Worm (Caenorhabditis elegans) whole organism, L1 larva: ENCODE results near the gene Y38F1A.8.

ENCODE experiments used
- C16A3.4 ChIP-seq: fragments of 150-350 bp; optimal IDR thresholded peaks from 2 replicates; lab custom pipeline; 2014; ENCODE audit warnings: missing biosample characterization, missing genetic modification characterization
- C34B4.2 ChIP-seq: sonication (generic microtip); optimal IDR thresholded peaks from 2 replicates; lab custom pipeline; 2017; ENCODE audit warnings: mild to moderate bottlenecking, missing genetic modification characterization, missing compliant biosample characterization
- alr-1 ChIP-seq: fragments of 200-800 bp; sonication (Bioruptor generic); optimal IDR thresholded peaks from 2 replicates; lab custom pipeline; 2018; ENCODE audit warnings: borderline replicate concordance, mild to moderate bottlenecking, missing genetic modification characterization, missing compliant biosample characterization
- ama-1 ChIP-seq: fragments of 150-350 bp; optimal IDR thresholded peaks from 2 replicates; lab custom pipeline; 2014
- blmp-1 ChIP-seq: fragments of 150-350 bp; optimal IDR thresholded peaks from 2 replicates; lab custom pipeline; 2014; ENCODE audit warnings: missing biosample characterization, missing genetic modification characterization
- ceh-8 ChIP-seq: fragments of 200-800 bp; sonication (Bioruptor generic); optimal IDR thresholded peaks from 2 replicates; lab custom pipeline; 2018; ENCODE audit warnings: mild to moderate bottlenecking, missing genetic modification characterization, moderate library complexity, missing compliant biosample characterization
- ceh-90 ChIP-seq: sonication (generic microtip); optimal IDR thresholded peaks from 2 replicates; lab custom pipeline; 2016; ENCODE audit warnings: missing genetic modification characterization, missing compliant biosample characterization
- dsc-1 ChIP-seq: sonication (generic microtip); optimal IDR thresholded peaks from 2 replicates; lab custom pipeline; 2016; ENCODE audit warnings: mild to moderate bottlenecking, missing genetic modification characterization, missing compliant biosample characterization
- efl-1 ChIP-seq, 4 experiments: fragments of 150-350 bp; optimal IDR thresholded peaks in 3 of 4; peaks in 1 of 4; 1 replicate in 1 of 4; 2 replicates in 3 of 4; lab custom pipeline; 2014; ENCODE audit warnings: missing biosample characterization in 2 of 4, missing genetic modification characterization in 2 of 4, missing genetic modification reagents in 2 of 4
- elt-2 ChIP-seq: sonication (generic microtip); optimal IDR thresholded peaks from 2 replicates; lab custom pipeline; 2016; ENCODE audit warnings: missing genetic modification characterization, mild to moderate bottlenecking, inconsistent platforms, missing compliant biosample characterization, missing genetic modification reagents
- elt-3 ChIP-seq, 6 experiments: fragments of 150-350 bp in 1 of 6; sonication (generic microtip); optimal IDR thresholded peaks; 2 replicates each; lab custom pipeline; 2017 to 2018; ENCODE audit warnings: missing biosample characterization in 6 of 6, missing genetic modification characterization in 6 of 6, inconsistent platforms in 1 of 6
- ets-5 ChIP-seq: fragments of 200-800 bp; sonication (Bioruptor generic); IDR thresholded peaks from 2 replicates; pipeline ENCODE4 v1.3.6; 2022; ENCODE audit warnings: missing genetic modification characterization, missing compliant biosample characterization
- fkh-4 ChIP-seq: sonication (generic microtip); optimal IDR thresholded peaks from 2 replicates; lab custom pipeline; 2016; ENCODE audit warnings: missing compliant biosample characterization, missing genetic modification characterization, borderline replicate concordance
- grh-1 ChIP-seq: fragments of 200-800 bp; sonication (Bioruptor generic); IDR thresholded peaks from 2 replicates; pipeline ENCODE4 v1.3.6; 2022; ENCODE audit warnings: missing genetic modification reagents, missing genetic modification characterization, missing compliant biosample characterization
- hlh-4 ChIP-seq: sonication (generic microtip); optimal IDR thresholded peaks from 2 replicates; lab custom pipeline; 2016; ENCODE audit warnings: mild to moderate bottlenecking, missing genetic modification characterization, missing compliant biosample characterization
- irx-1 ChIP-seq: sonication (generic microtip); optimal IDR thresholded peaks from 2 replicates; lab custom pipeline; 2016; ENCODE audit warnings: missing genetic modification characterization, missing compliant biosample characterization
- lin-14 ChIP-seq: fragments of 200-800 bp; sonication (Bioruptor generic); optimal IDR thresholded peaks from 2 replicates; lab custom pipeline; 2018; ENCODE audit warnings: mild to moderate bottlenecking, missing genetic modification characterization, moderate library complexity, missing compliant biosample characterization
- mdl-1 ChIP-seq, 2 experiments: fragments of 150-350 bp; optimal IDR thresholded peaks; 2 replicates each; lab custom pipeline; 2014 to 2017; ENCODE audit warnings: missing biosample characterization in 2 of 2, missing genetic modification characterization in 2 of 2, inconsistent platforms in 1 of 2
- mef-2 ChIP-seq: fragments of 150-350 bp; optimal IDR thresholded peaks from 2 replicates; lab custom pipeline; 2014; ENCODE audit warnings: missing biosample characterization, missing genetic modification characterization
- nhr-28 ChIP-seq: fragments of 150-350 bp; optimal IDR thresholded peaks from 2 replicates; lab custom pipeline; 2014; ENCODE audit warnings: missing biosample characterization, missing genetic modification characterization
- nhr-47 ChIP-seq: sonication (generic microtip); optimal IDR thresholded peaks from 2 replicates; lab custom pipeline; 2016; ENCODE audit warnings: mild to moderate bottlenecking, missing genetic modification characterization, moderate library complexity, missing compliant biosample characterization
- nhr-71 ChIP-seq: sonication (generic microtip); optimal IDR thresholded peaks from 2 replicates; lab custom pipeline; 2016; ENCODE audit warnings: mild to moderate bottlenecking, missing genetic modification characterization, moderate library complexity, missing compliant biosample characterization
- nhr-77 ChIP-seq: fragments of 150-350 bp; optimal IDR thresholded peaks from 2 replicates; lab custom pipeline; 2014; ENCODE audit warnings: missing biosample characterization, missing genetic modification characterization
- nhr-85 ChIP-seq: sonication (generic microtip); peaks from one replicate; lab custom pipeline; 2016; ENCODE audit warnings: missing genetic modification characterization, inconsistent platforms, missing compliant biosample characterization
- pag-3 ChIP-seq: sonication (generic microtip); optimal IDR thresholded peaks from 2 replicates; lab custom pipeline; 2017; ENCODE audit warnings: missing genetic modification characterization, mild to moderate bottlenecking, missing compliant biosample characterization, antibody characterized with exemption, borderline replicate concordance; ENCODE audit not compliant: insufficient read depth
- pqm-1 ChIP-seq: sonication (generic microtip); optimal IDR thresholded peaks from 3 replicates; lab custom pipeline; 2017; ENCODE audit warnings: missing biosample characterization, missing genetic modification characterization
- snpc-4 ChIP-seq: fragments of 150-350 bp; optimal IDR thresholded peaks from 2 replicates; lab custom pipeline; 2014; ENCODE audit warnings: missing biosample characterization, missing genetic modification characterization
- snu-23 ChIP-seq: sonication (generic microtip); optimal IDR thresholded peaks from 2 replicates; lab custom pipeline; 2016; ENCODE audit warnings: missing genetic modification characterization, missing compliant biosample characterization
- tbx-2 ChIP-seq: sonication (generic microtip); optimal IDR thresholded peaks from 2 replicates; lab custom pipeline; 2016; ENCODE audit warnings: missing genetic modification characterization, missing compliant biosample characterization
- unc-98 ChIP-seq: fragments of 200-800 bp; sonication (Bioruptor generic); IDR thresholded peaks from 2 replicates; pipeline ENCODE4 v1.3.6; 2022; ENCODE audit warnings: missing genetic modification characterization, missing compliant biosample characterization
- zag-1 ChIP-seq: fragments of 150-350 bp; optimal IDR thresholded peaks from 2 replicates; lab custom pipeline; 2014; ENCODE audit warnings: missing biosample characterization, missing genetic modification characterization
- zip-4 ChIP-seq: fragments of 200-800 bp; sonication (Bioruptor generic); optimal IDR thresholded peaks from 2 replicates; lab custom pipeline; 2018; ENCODE audit warnings: mild to moderate bottlenecking, missing genetic modification characterization, moderate library complexity, missing compliant biosample characterization

Y38F1A.8 gene

ce11 chrII:12980212-12980611 is 20.4 kb downstream of the Y38F1A.8 start, which contains the start of gene cyd-1:
Gene cyd-1, plus strand, starts transcription at chrII:12980591.
- TF ChIP-seq efl-1 (optimal IDR thresholded peaks at IDR 0.05; lab: Kevin White, UChicago) (no peak), efl-1 (GFP tag; optimal IDR thresholded peaks at IDR 0.05 in 1 of 2; lab: Kevin White, UChicago) (peak in 1 of 2 experiments; percentile 58), pqm-1 (tag; lab: Kevin White, UChicago) (peak; percentile 34), nhr-28 (tag; lab: Kevin White, UChicago) (no peak), lin-14 (GFP tag; lab: Kevin White, UChicago) (peak; percentile 27), ets-5 (GFP tag; lab: Robert Waterston, UW) (no peak), elt-2 (tag; lab: Kevin White, UChicago) (peak; percentile 96)
- TF ChIP-seq, all 84 proteins: peak for 4

ce11 chrII:12978658-12979057 is 22.0 kb downstream of the Y38F1A.8 start:
- TF ChIP-seq nhr-47 (tag; lab: Kevin White, UChicago) (no peak), nhr-85 (peak; percentile 52)

ce11 chrII:12969622-12970021 is 31.0 kb downstream of the Y38F1A.8 start, which contains the start of gene Y38F1A.4:
Gene Y38F1A.4, minus strand, starts transcription at chrII:12969722.
- TF ChIP-seq nhr-77 (tag; lab: Kevin White, UChicago) (no peak), hlh-4 (tag; lab: Kevin White, UChicago) (peak; percentile 82)

ce11 chrII:12968448-12968969 is 32.1 kb downstream of the Y38F1A.8 start:
- no peak for TF ChIP-seq pqm-1 (tag; lab: Kevin White, UChicago)
- no peak for TF ChIP-seq mef-2
- TF ChIP-seq elt-2 (tag; lab: Kevin White, UChicago): no peak
- no peak for TF ChIP-seq tbx-2 (tag; lab: Kevin White, UChicago)
- TF ChIP-seq nhr-47 (tag; lab: Kevin White, UChicago): no peak
- TF ChIP-seq unc-98 (GFP tag; lab: Robert Waterston, UW): no peak
- no peak for TF ChIP-seq ama-1 (lab: Kevin White, UChicago)
- TF ChIP-seq C34B4.2 (tag; lab: Kevin White, UChicago): no peak
- TF ChIP-seq, all 84 proteins: peak for 0

- TF ChIP-seq fkh-4: no peak
- no peak for TF ChIP-seq pqm-1 (tag; lab: Kevin White, UChicago)
- no peak for TF ChIP-seq C16A3.4 (tag; lab: Kevin White, UChicago)
- TF ChIP-seq blmp-1 (tag; lab: Kevin White, UChicago): no peak
- TF ChIP-seq pag-3 (tag; lab: Kevin White, UChicago): no peak
- TF ChIP-seq snu-23 (GFP tag; lab: Kevin White, UChicago): no peak
- no peak for TF ChIP-seq zag-1 (tag; lab: Kevin White, UChicago)
- no peak for TF ChIP-seq dsc-1 (tag; lab: Kevin White, UChicago)
- TF ChIP-seq zip-4 (GFP tag; lab: Kevin White, UChicago): no peak
- TF ChIP-seq ceh-90 (tag; lab: Kevin White, UChicago): no peak
- TF ChIP-seq alr-1 (tag; lab: Kevin White, UChicago): no peak
These were observed 34.4 kb downstream of the Y38F1A.8 start for ce11 chrII:12966274-12966673.

- TF ChIP-seq blmp-1 (tag; lab: Kevin White, UChicago): peak; percentile 29
- TF ChIP-seq elt-3 (tag; optimal IDR thresholded peaks at IDR 0.05; lab: Kevin White, UChicago): peak in 1 of 6 experiments; percentile 3
- TF ChIP-seq irx-1: no peak
- TF ChIP-seq hlh-4 (tag; lab: Kevin White, UChicago): no peak
- no peak for TF ChIP-seq mdl-1 (tag; optimal IDR thresholded peaks at IDR 0.05; lab: Kevin White, UChicago)
- peak; percentile 48 for TF ChIP-seq nhr-85
- peak; percentile 76 for TF ChIP-seq grh-1 (GFP tag; lab: Robert Waterston, UW)
- no peak for TF ChIP-seq snpc-4 (tag; lab: Kevin White, UChicago)
These were observed 35.1 kb downstream of the Y38F1A.8 start for ce11 chrII:12965589-12965988.

- TF ChIP-seq nhr-71 (no peak), C34B4.2 (tag; lab: Kevin White, UChicago) (no peak), ceh-8 (GFP tag; lab: Kevin White, UChicago) (no peak)
These were observed 35.3 kb downstream of the Y38F1A.8 start, which contains the start of gene ptr-18 for ce11 chrII:12965538-12965588. Gene ptr-18, plus strand, starts transcription at chrII:12965546.
